Fruit fly (Drosophila melanogaster) Kc167 (cell line): ENCODE measurements around the gene rols.

Experiments
- Sin3A ChIP-seq: fragments of >200 bp; optimal IDR thresholded peaks from 2 replicates; lab custom pipeline; 2018; ENCODE audit warnings: missing external identifiers
- h ChIP-seq: fragments of >200 bp; optimal IDR thresholded peaks from 3 replicates; lab custom pipeline; 2018; ENCODE audit warnings: missing external identifiers
- insv ChIP-seq: fragments of >200 bp; optimal IDR thresholded peaks from 3 replicates; lab custom pipeline; 2018; ENCODE audit warnings: missing external identifiers
- psq ChIP-seq: fragments of >200 bp; optimal IDR thresholded peaks from 2 replicates; lab custom pipeline; 2017; ENCODE audit warnings: missing external identifiers
- ttk ChIP-seq: sonication (Bioruptor generic); optimal IDR thresholded peaks from 2 replicates; lab custom pipeline; 2017; ENCODE audit warnings: missing external identifiers

DNA sequence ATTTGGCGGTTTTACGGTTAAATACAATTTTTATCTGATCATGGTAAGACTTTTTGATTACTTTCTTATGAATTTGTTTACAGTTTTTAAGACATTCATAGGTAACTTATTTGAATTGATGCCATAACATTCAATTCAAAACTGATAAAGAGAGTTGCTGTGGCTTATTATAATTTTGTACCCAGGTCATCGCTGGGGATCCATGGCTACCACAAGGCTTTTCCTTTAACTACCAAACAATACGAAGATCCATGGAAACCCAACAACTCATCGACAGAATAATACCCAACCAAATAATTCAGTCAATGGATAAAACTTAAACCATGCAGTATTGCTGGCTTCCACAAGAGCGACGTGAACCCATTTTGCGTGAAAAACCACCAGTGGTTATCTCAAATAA is 22.6 kb downstream of the rols start, which contains the start of gene CG6793:
- TF ChIP-seq h (lab: Kevin White, UChicago): no peak
- TF ChIP-seq ttk: no peak
- no peak for TF ChIP-seq insv (lab: Kevin White, UChicago)
- TF ChIP-seq psq: no peak
- no peak for TF ChIP-seq Sin3A (lab: Kevin White, UChicago)
